1 fruit fly cellular context compared by ENCODE assay signal in genomic region chr2L:485825-486240, dm6.
TF ChIP-seq lines count a peak whose summit lies in the region.

No protein-coding gene starts in this region.

TF ChIP-seq in whole organism, embryonic, 481 proteins besides CTCF, POLR2A, EP300 and RAD21 (continued from another document and continues in another):
- TF ChIP-seq Hr51 (GFP tag; optimal IDR thresholded peaks at IDR 0.05; lab: Kevin White, UChicago) (peak; percentile 63 to 85), ara (GFP tag; IDR thresholded peaks at IDR 0.05; lab: Robert Waterston, UW) (peak; percentile 87), CG31388 (GFP tag; optimal IDR thresholded peaks at IDR 0.05; lab: Kevin White, UChicago) (peak; percentile 56), CG9932 (GFP tag; IDR thresholded peaks at IDR 0.05; lab: Robert Waterston, UW) (peak; percentile 60), CG1603 (tag; optimal IDR thresholded peaks at IDR 0.05; lab: Kevin White, UChicago) (peak; percentile 90), hbn (GFP tag; IDR thresholded peaks at IDR 0.05; lab: Robert Waterston, UW; ENCODE audit: partially characterized antibody) (no peak), Poxn (GFP tag; IDR thresholded peaks at IDR 0.05; lab: Robert Waterston, UW) (no peak), Fer2 (tag; optimal IDR thresholded peaks at IDR 0.05; lab: Kevin White, UChicago) (peak; percentile 77), gem (tag; optimal IDR thresholded peaks at IDR 0.05; lab: Kevin White, UChicago) (peak; percentile 81), Hsf (GFP tag; optimal IDR thresholded peaks at IDR 0.05; lab: Kevin White, UChicago) (peak; percentile 54), abd-A (tag; optimal IDR thresholded peaks at IDR 0.05; lab: Kevin White, UChicago) (peak; percentile 58), bigmax (GFP tag; optimal IDR thresholded peaks at IDR 0.05; lab: Kevin White, UChicago) (peak; percentile 67), schlank (tag; optimal IDR thresholded peaks at IDR 0.05; lab: Kevin White, UChicago) (peak; percentile 91), ham (GFP tag; IDR thresholded peaks at IDR 0.05; lab: Robert Waterston, UW) (no peak), PHDP (tag; optimal IDR thresholded peaks at IDR 0.05; lab: Kevin White, UChicago) (peak; percentile 81), Mrtf (GFP tag; IDR thresholded peaks at IDR 0.05; lab: Robert Waterston, UW) (peak; percentile 62; the same call in 1 of the 3 replicates), CG12744 (GFP tag; optimal IDR thresholded peaks at IDR 0.05; lab: Kevin White, UChicago) (peak; percentile 74), CG11504 (tag; optimal IDR thresholded peaks at IDR 0.05; lab: Kevin White, UChicago) (peak; percentile 76), CG4282 (GFP tag; optimal IDR thresholded peaks at IDR 0.05; lab: Kevin White, UChicago) (peak; percentile 90), stc (GFP tag; IDR thresholded peaks at IDR 0.05; lab: Robert Waterston, UW) (peak; percentile 85), gsb-n (tag; optimal IDR thresholded peaks at IDR 0.05; lab: Kevin White, UChicago) (peak; percentile 86), Abd-B (GFP tag; optimal IDR thresholded peaks at IDR 0.05; lab: Kevin White, UChicago) (no peak), CG7928 (GFP tag; optimal IDR thresholded peaks at IDR 0.05; lab: Kevin White, UChicago) (peak; percentile 60), Sox102F (GFP tag; optimal IDR thresholded peaks at IDR 0.05; lab: Kevin White, UChicago) (peak; percentile 81), Hr3 (GFP tag; optimal IDR thresholded peaks at IDR 0.05; lab: Kevin White, UChicago) (peak; percentile 61), toy (GFP tag; IDR thresholded peaks at IDR 0.05; lab: Robert Waterston, UW) (peak; percentile 55; the same call in 1 of the 2 replicates), CG14710 (tag; optimal IDR thresholded peaks at IDR 0.05; lab: Kevin White, UChicago) (peak; percentile 75), HLH3B (GFP tag; IDR thresholded peaks at IDR 0.05; lab: Robert Waterston, UW) (peak; percentile 89), H2.0 (GFP tag; IDR thresholded peaks at IDR 0.05; lab: Robert Waterston, UW) (peak; percentile 49), CG10543 (GFP tag; optimal IDR thresholded peaks at IDR 0.05; lab: Kevin White, UChicago) (peak; percentile 99), fd96Cb (tag; optimal IDR thresholded peaks at IDR 0.05; lab: Kevin White, UChicago) (peak; percentile 66), gcm (GFP tag; optimal IDR thresholded peaks at IDR 0.05; lab: Kevin White, UChicago) (peak; percentile 94), CG32772 (GFP tag; IDR thresholded peaks at IDR 0.05; lab: Robert Waterston, UW) (peak; percentile 56), lov (optimal IDR thresholded peaks at IDR 0.05; lab: Kevin White, UChicago) (no peak), lov (GFP tag; IDR thresholded peaks at IDR 0.05; lab: Robert Waterston, UW) (peak; percentile 87), slou (GFP tag; optimal IDR thresholded peaks at IDR 0.05; lab: Kevin White, UChicago) (peak; percentile 67), her (GFP tag; optimal IDR thresholded peaks at IDR 0.05; lab: Kevin White, UChicago) (peak; percentile 90), fd3F (GFP tag; optimal IDR thresholded peaks at IDR 0.05; lab: Kevin White, UChicago) (peak; percentile 58), cad (GFP tag; optimal IDR thresholded peaks at IDR 0.05; lab: Kevin White, UChicago) (no peak), klu (GFP tag; IDR thresholded peaks at IDR 0.05; lab: Robert Waterston, UW) (0 out of 2 replicates have a peak, but pooled peaks have one; percentile 47), CG6689 (GFP tag; IDR thresholded peaks at IDR 0.05; lab: Robert Waterston, UW) (peak; percentile 79), CG12942 (GFP tag; optimal IDR thresholded peaks at IDR 0.05; lab: Kevin White, UChicago) (peak; percentile 92), tll (GFP tag; optimal IDR thresholded peaks at IDR 0.05; lab: Kevin White, UChicago) (peak in 1 of 2 experiments; percentile 37), ci (GFP tag; IDR thresholded peaks at IDR 0.05; lab: Robert Waterston, UW) (peak; percentile 96), CG16813 (GFP tag; IDR thresholded peaks at IDR 0.05; lab: Robert Waterston, UW; ENCODE audit: partially characterized antibody) (no peak), TFAM (GFP tag; optimal IDR thresholded peaks at IDR 0.05; lab: Kevin White, UChicago) (peak; percentile 63), ase (GFP tag; IDR thresholded peaks at IDR 0.05; lab: Robert Waterston, UW) (peak; percentile 60; the same call in 2 of the 3 replicates), shn (GFP tag; optimal IDR thresholded peaks at IDR 0.05; lab: Kevin White, UChicago) (peak; percentile 82), rib (GFP tag; IDR thresholded peaks at IDR 0.05; lab: Robert Waterston, UW) (peak; percentile 90), Dll (GFP tag; IDR thresholded peaks at IDR 0.05; lab: Robert Waterston, UW; ENCODE audit: partially characterized antibody) (no peak), vvl (GFP tag; IDR thresholded peaks at IDR 0.05; lab: Robert Waterston, UW) (peak; percentile 82), lilli (GFP tag; optimal IDR thresholded peaks at IDR 0.05; lab: Kevin White, UChicago) (peak; percentile 67), sisA (GFP tag; IDR thresholded peaks at IDR 0.05; lab: Robert Waterston, UW) (peak; percentile 34), CG9437 (GFP tag; optimal IDR thresholded peaks at IDR 0.05; lab: Kevin White, UChicago) (peak; percentile 55), Dad (GFP tag; optimal IDR thresholded peaks at IDR 0.05; lab: Kevin White, UChicago) (peak; percentile 84), CG10366 (GFP tag; IDR thresholded peaks at IDR 0.05; lab: Robert Waterston, UW) (peak; percentile 74), Bdp1 (GFP tag; optimal IDR thresholded peaks at IDR 0.05; lab: Kevin White, UChicago) (peak; percentile 83), CG1647 (GFP tag; optimal IDR thresholded peaks at IDR 0.05; lab: Kevin White, UChicago) (peak; percentile 78), mam (GFP tag; optimal IDR thresholded peaks at IDR 0.05; lab: Kevin White, UChicago) (peak; percentile 63), CG6654 (GFP tag; optimal IDR thresholded peaks at IDR 0.05; lab: Kevin White, UChicago) (peak; percentile 56), Opbp (GFP tag; IDR thresholded peaks at IDR 0.05; lab: Robert Waterston, UW; ENCODE audit: partially characterized antibody) (no peak), Spps (tag; optimal IDR thresholded peaks at IDR 0.05; lab: Kevin White, UChicago) (peak; percentile 69), Trl (optimal IDR thresholded peaks at IDR 0.05; lab: Kevin White, UChicago) (no peak), Trl (GFP tag; optimal IDR thresholded peaks at IDR 0.05; lab: Kevin White, UChicago) (peak; percentile 96), unc-4 (GFP tag; IDR thresholded peaks at IDR 0.05; lab: Robert Waterston, UW; ENCODE audit: partially characterized antibody) (no peak), p53 (GFP tag; optimal IDR thresholded peaks at IDR 0.05; lab: Kevin White, UChicago) (peak; percentile 79), CG11560 (tag; IDR thresholded peaks at IDR 0.05; lab: Robert Waterston, UW) (0 out of 3 replicates have a peak, but pooled peaks have one; percentile 22), fu2 (GFP tag; optimal IDR thresholded peaks at IDR 0.05; lab: Kevin White, UChicago) (peak; percentile 63), CG5180 (GFP tag; optimal IDR thresholded peaks at IDR 0.05; lab: Kevin White, UChicago) (peak; percentile 88), Doc3 (GFP tag; IDR thresholded peaks at IDR 0.05; lab: Robert Waterston, UW; ENCODE audit: partially characterized antibody) (no peak), CG18599 (GFP tag; optimal IDR thresholded peaks at IDR 0.05; lab: Kevin White, UChicago) (peak; percentile 95), slbo (GFP tag; IDR thresholded peaks at IDR 0.05; lab: Robert Waterston, UW) (peak; percentile 60), NC2β (GFP tag; optimal IDR thresholded peaks at IDR 0.05; lab: Kevin White, UChicago) (peak; percentile 89), Usf (GFP tag; optimal IDR thresholded peaks at IDR 0.05; lab: Kevin White, UChicago) (peak; percentile 45), maf-S (GFP tag; optimal IDR thresholded peaks at IDR 0.05; lab: Kevin White, UChicago) (peak; percentile 83), CG2199 (GFP tag; IDR thresholded peaks at IDR 0.05; lab: Robert Waterston, UW) (no peak), chm (GFP tag; IDR thresholded peaks at IDR 0.05; lab: Robert Waterston, UW) (peak; percentile 94), CG43689 (GFP tag; IDR thresholded peaks at IDR 0.05; lab: Robert Waterston, UW) (peak; percentile 80), CG10267 (tag; optimal IDR thresholded peaks at IDR 0.05; lab: Kevin White, UChicago) (peak; percentile 39), CoRest (tag; optimal IDR thresholded peaks at IDR 0.05; lab: Kevin White, UChicago) (peak; percentile 60), Scr (GFP tag; IDR thresholded peaks at IDR 0.05; lab: Robert Waterston, UW; ENCODE audit: partially characterized antibody) (no peak), dmrt99B (tag; optimal IDR thresholded peaks at IDR 0.05; lab: Kevin White, UChicago) (peak; percentile 84), CG3065 (GFP tag; optimal IDR thresholded peaks at IDR 0.05; lab: Kevin White, UChicago) (peak; percentile 86), jumu (GFP tag; optimal IDR thresholded peaks at IDR 0.05; lab: Kevin White, UChicago) (peak; percentile 76), Ets97D (GFP tag; optimal IDR thresholded peaks at IDR 0.05; lab: Kevin White, UChicago) (peak; percentile 63), Med (GFP tag; lab: Kevin White, UChicago) (peak; percentile 98), CG15514 (GFP tag; optimal IDR thresholded peaks at IDR 0.05; lab: Kevin White, UChicago) (peak; percentile 84), CG4854 (GFP tag; optimal IDR thresholded peaks at IDR 0.05; lab: Kevin White, UChicago) (peak; percentile 88), Hmr (GFP tag; optimal IDR thresholded peaks at IDR 0.05; lab: Kevin White, UChicago) (peak; percentile 94), dm (GFP tag; optimal IDR thresholded peaks at IDR 0.05; lab: Kevin White, UChicago) (peak; percentile 73), CG9876 (GFP tag; optimal IDR thresholded peaks at IDR 0.05; lab: Kevin White, UChicago) (peak; percentile 90), CG2712 (tag; optimal IDR thresholded peaks at IDR 0.05; lab: Kevin White, UChicago) (peak; percentile 65), CG4820 (GFP tag; optimal IDR thresholded peaks at IDR 0.05; lab: Kevin White, UChicago) (peak; percentile 71), CG1792 (GFP tag; optimal IDR thresholded peaks at IDR 0.05; lab: Kevin White, UChicago) (peak; percentile 96), tup (GFP tag; optimal IDR thresholded peaks at IDR 0.05; lab: Kevin White, UChicago) (peak; percentile 93), caup (GFP tag; optimal IDR thresholded peaks at IDR 0.05; lab: Kevin White, UChicago; ENCODE audit: severe bottlenecking) (peak; percentile 94), Mes4 (GFP tag; optimal IDR thresholded peaks at IDR 0.05; lab: Kevin White, UChicago) (peak; percentile 95), CG14667 (GFP tag; IDR thresholded peaks at IDR 0.05; lab: Robert Waterston, UW) (peak; percentile 32; the same call in 1 of the 2 replicates), CG10431 (GFP tag; optimal IDR thresholded peaks at IDR 0.05; lab: Kevin White, UChicago) (peak; percentile 93), cas (GFP tag; IDR thresholded peaks at IDR 0.05; lab: Robert Waterston, UW) (peak; percentile 41; the same call in 1 of the 2 replicates), CG7963 (GFP tag; IDR thresholded peaks at IDR 0.05; lab: Robert Waterston, UW; ENCODE audit: partially characterized antibody) (no peak), CG2120 (GFP tag; optimal IDR thresholded peaks at IDR 0.05; lab: Kevin White, UChicago) (peak; percentile 83), Aef1 (GFP tag; IDR thresholded peaks at IDR 0.05; lab: Robert Waterston, UW) (peak; percentile 60; the same call in 2 of the 3 replicates), Chrac-16 (GFP tag; optimal IDR thresholded peaks at IDR 0.05; lab: Kevin White, UChicago) (peak; percentile 21), NC2α (GFP tag; optimal IDR thresholded peaks at IDR 0.05; lab: Kevin White, UChicago) (peak; percentile 86), CG1233 (GFP tag; optimal IDR thresholded peaks at IDR 0.05; lab: Kevin White, UChicago) (peak; percentile 95), CG12236 (GFP tag; optimal IDR thresholded peaks at IDR 0.05; lab: Kevin White, UChicago) (peak; percentile 93), CG18262 (tag; optimal IDR thresholded peaks at IDR 0.05; lab: Kevin White, UChicago) (peak; percentile 70), CG4707 (GFP tag; optimal IDR thresholded peaks at IDR 0.05; lab: Kevin White, UChicago) (peak; percentile 95), Gug (GFP tag; IDR thresholded peaks at IDR 0.05; lab: Robert Waterston, UW) (peak; percentile 23; the same call in 1 of the 4 replicates), CG11696 (GFP tag; IDR thresholded peaks at IDR 0.05; lab: Robert Waterston, UW) (peak; percentile 80), bbx (GFP tag; IDR thresholded peaks at IDR 0.05; lab: Robert Waterston, UW; ENCODE audit: partially characterized antibody) (no peak), Adf1 (GFP tag; IDR thresholded peaks at IDR 0.05; lab: Robert Waterston, UW) (peak; percentile 59; the same call in 1 of the 2 replicates), odd (GFP tag; optimal IDR thresholded peaks at IDR 0.05; lab: Kevin White, UChicago) (peak; percentile 95), en (GFP tag; optimal IDR thresholded peaks at IDR 0.05; lab: Kevin White, UChicago) (peak; percentile 86), pfk (GFP tag; optimal IDR thresholded peaks at IDR 0.05; lab: Kevin White, UChicago) (peak; percentile 83), ap (GFP tag; IDR thresholded peaks at IDR 0.05; lab: Robert Waterston, UW) (peak; percentile 70), unpg (GFP tag; optimal IDR thresholded peaks at IDR 0.05; lab: Kevin White, UChicago) (peak; percentile 78), E2f2 (GFP tag; IDR thresholded peaks at IDR 0.05; lab: Robert Waterston, UW) (peak; percentile 70), CG9727 (GFP tag; optimal IDR thresholded peaks at IDR 0.05; lab: Kevin White, UChicago) (peak; percentile 91), CG17361 (GFP tag; IDR thresholded peaks at IDR 0.05; lab: Robert Waterston, UW) (peak; percentile 70; the same call in 2 of the 3 replicates), Lim3 (GFP tag; IDR thresholded peaks at IDR 0.05; lab: Robert Waterston, UW) (peak; percentile 28; the same call in 1 of the 2 replicates), CG13296 (GFP tag; optimal IDR thresholded peaks at IDR 0.05; lab: Kevin White, UChicago) (peak; percentile 93), pzg (GFP tag; optimal IDR thresholded peaks at IDR 0.05; lab: Kevin White, UChicago) (peak; percentile 11), al (GFP tag; IDR thresholded peaks at IDR 0.05; lab: Robert Waterston, UW) (0 out of 2 replicates have a peak, but pooled peaks have one; percentile 40), CG3847 (GFP tag; IDR thresholded peaks at IDR 0.05; lab: Robert Waterston, UW) (peak; percentile 53), da (GFP tag; optimal IDR thresholded peaks at IDR 0.05; lab: Kevin White, UChicago) (peak; percentile 82), CG30020 (tag; optimal IDR thresholded peaks at IDR 0.05; lab: Kevin White, UChicago) (peak; percentile 6), CG10565 (GFP tag; optimal IDR thresholded peaks at IDR 0.05; lab: Kevin White, UChicago) (peak; percentile 72)
